Fruit fly (Drosophila melanogaster) Kc167 (cell line): ENCODE measurements around the gene CG4615.

ENCODE experiments used
- Myc ChIP-seq: fragments of >200 bp; optimal IDR thresholded peaks from 2 replicates; lab custom pipeline; 2017; ENCODE audit warnings: missing external identifiers
- Sin3A ChIP-seq: fragments of >200 bp; optimal IDR thresholded peaks from 2 replicates; lab custom pipeline; 2018; ENCODE audit warnings: missing external identifiers
- h ChIP-seq: fragments of >200 bp; optimal IDR thresholded peaks from 3 replicates; lab custom pipeline; 2018; ENCODE audit warnings: missing external identifiers
- insv ChIP-seq: fragments of >200 bp; optimal IDR thresholded peaks from 3 replicates; lab custom pipeline; 2018; ENCODE audit warnings: missing external identifiers
- psq ChIP-seq: fragments of >200 bp; optimal IDR thresholded peaks from 2 replicates; lab custom pipeline; 2017; ENCODE audit warnings: missing external identifiers

- TF ChIP-seq psq (no peak), insv (lab: Kevin White, UChicago) (no peak), Myc (no peak), h (no peak), Sin3A (lab: Kevin White, UChicago) (no peak)
Measured at dm6 chrX:7073234-7073878, 28.7 kb downstream of the CG4615 start.
